Worm (Caenorhabditis elegans) whole organism, midembryonic: ENCODE results near the gene rund-1.

Experiments used
- cog-1 ChIP-seq: sonication (generic microtip); optimal IDR thresholded peaks from 2 replicates; lab custom pipeline; 2016; ENCODE audit warnings: missing genetic modification characterization, missing compliant biosample characterization
- flt-1 ChIP-seq: fragments of 200-800 bp; sonication (Bioruptor generic); IDR thresholded peaks from 2 replicates; pipeline ENCODE4 v1.3.6; 2022; ENCODE audit warnings: missing genetic modification characterization, missing compliant biosample characterization
- tab-1 ChIP-seq: fragments of 200-800 bp; sonication (Bioruptor generic); IDR thresholded peaks from 2 replicates; pipeline ENCODE4 v1.3.6; 2022; ENCODE audit warnings: missing genetic modification characterization, missing compliant biosample characterization
- ztf-29 ChIP-seq: fragments of 200-800 bp; sonication (Bioruptor generic); IDR thresholded peaks from 2 replicates; pipeline ENCODE4 v1.3.6; 2022; ENCODE audit warnings: missing genetic modification reagents, missing genetic modification characterization, missing compliant biosample characterization

ce11 chrX:641440-641839, 20.1 kb downstream of the rund-1 start, which contains the start of gene M6.11:
- no peak for TF ChIP-seq flt-1 (GFP tag; lab: Robert Waterston, UW)
- no peak for TF ChIP-seq cog-1
- TF ChIP-seq tab-1 (GFP tag; lab: Robert Waterston, UW), result no peak
- TF ChIP-seq ztf-29 (GFP tag; lab: Robert Waterston, UW), result no peak
